Worm (Caenorhabditis elegans) whole organism, young adult: ENCODE measurements around the gene C47E12.13.
"Not testable (repeated sequence)": the region's sequence is repeated elsewhere in the genome, so short reads cannot be mapped to it uniquely, and the experiment has no call there.

ENCODE experiments used
- B0035.1 ChIP-seq: sonication (generic microtip); optimal IDR thresholded peaks from 2 replicates; lab custom pipeline; 2016; ENCODE audit warnings: missing genetic modification characterization, mild to moderate bottlenecking, missing compliant biosample characterization, missing genotype, missing genetic modification reagents
- B0261.1 ChIP-seq: sonication (generic microtip); optimal IDR thresholded peaks from 2 replicates; lab custom pipeline; 2016; ENCODE audit warnings: mild to moderate bottlenecking, missing genetic modification characterization, moderate library complexity, missing compliant biosample characterization
- F33H1.4 ChIP-seq: fragments of 200-800 bp; sonication (Bioruptor generic); IDR thresholded peaks from 2 replicates; pipeline ENCODE4 v1.3.6; 2022; ENCODE audit warnings: missing genetic modification reagents, missing genetic modification characterization, missing compliant biosample characterization
- F57A8.1 ChIP-seq: fragments of 200-800 bp; sonication (Bioruptor generic); optimal IDR thresholded peaks from 2 replicates; lab custom pipeline; 2018; ENCODE audit warnings: mild to moderate bottlenecking, missing genetic modification characterization, moderate library complexity, missing compliant biosample characterization
- F57C9.4 ChIP-seq: sonication (generic microtip); optimal IDR thresholded peaks from 2 replicates; lab custom pipeline; 2017; ENCODE audit warnings: mild to moderate bottlenecking, missing genetic modification characterization, missing compliant biosample characterization
- T26A5.8 ChIP-seq: sonication (generic microtip); optimal IDR thresholded peaks from 2 replicates; lab custom pipeline; 2016; ENCODE audit warnings: missing genetic modification characterization, missing compliant biosample characterization
- Y53G8AR.9 ChIP-seq: fragments of 200-800 bp; sonication (Bioruptor generic); conservative IDR thresholded peaks from 2 replicates; pipeline ENCODE4 v1.3.6; 2022; ENCODE audit warnings: missing genetic modification reagents, missing genetic modification characterization, missing compliant biosample characterization
- Y79H2A.3 ChIP-seq: fragments of 200-800 bp; sonication (Bioruptor generic); conservative IDR thresholded peaks from 2 replicates; pipeline ENCODE4 v1.3.6; 2022; ENCODE audit warnings: missing genetic modification reagents, missing genetic modification characterization, missing compliant biosample characterization
- ama-1 ChIP-seq, 3 experiments: fragments of 150-350 bp in 1 of 3; sonication (generic microtip) in 2 of 3; optimal IDR thresholded peaks; 2 replicates each; lab custom pipeline; 2014 to 2018; ENCODE audit warnings: missing biosample characterization in 2 of 3, missing genetic modification characterization in 2 of 3, missing genetic modification reagents in 2 of 3
- aptf-2 ChIP-seq: fragments of 200-800 bp; sonication (Bioruptor generic); conservative IDR thresholded peaks from 2 replicates; pipeline ENCODE4 v1.3.6; 2022; ENCODE audit warnings: missing genetic modification reagents, missing genetic modification characterization, missing compliant biosample characterization
- aptf-3 ChIP-seq: fragments of 200-800 bp; sonication (Bioruptor generic); IDR thresholded peaks from 2 replicates; pipeline ENCODE4 v1.3.6; 2022; ENCODE audit warnings: missing genetic modification characterization, missing compliant biosample characterization
- bed-1 ChIP-seq: fragments of 200-800 bp; sonication (Bioruptor generic); IDR thresholded peaks from 2 replicates; pipeline ENCODE4 v1.3.6; 2022; ENCODE audit warnings: missing genetic modification reagents, missing genetic modification characterization, missing compliant biosample characterization
- ceh-40 ChIP-seq: fragments of 200-800 bp; sonication (Bioruptor generic); IDR thresholded peaks from 2 replicates; pipeline ENCODE4 v1.3.6; 2022; ENCODE audit warnings: missing genetic modification characterization, missing compliant biosample characterization
- ceh-58 ChIP-seq: fragments of 200-800 bp; sonication (Bioruptor generic); IDR thresholded peaks from 2 replicates; pipeline ENCODE4 v1.3.6; 2022; ENCODE audit warnings: missing genetic modification characterization, missing compliant biosample characterization
- dpl-1 ChIP-seq: fragments of 150-350 bp; optimal IDR thresholded peaks from 2 replicates; lab custom pipeline; 2014; ENCODE audit warnings: missing biosample characterization, missing genetic modification reagents, missing genetic modification characterization
- efl-1 ChIP-seq: fragments of 150-350 bp; optimal IDR thresholded peaks from 2 replicates; lab custom pipeline; 2014; ENCODE audit warnings: missing biosample characterization, missing genetic modification reagents, missing genetic modification characterization
- gei-17 ChIP-seq: fragments of 200-800 bp; sonication (Bioruptor generic); optimal IDR thresholded peaks from 2 replicates; lab custom pipeline; 2018; ENCODE audit warnings: mild to moderate bottlenecking, missing genetic modification characterization, missing compliant biosample characterization
- hlh-12 ChIP-seq: sonication (generic microtip); optimal IDR thresholded peaks from 2 replicates; lab custom pipeline; 2016; ENCODE audit warnings: missing genetic modification characterization, missing compliant biosample characterization
- hmg-1.2 ChIP-seq: fragments of 200-800 bp; sonication (Bioruptor generic); IDR thresholded peaks from 2 replicates; pipeline ENCODE4 v1.3.6; 2022; ENCODE audit warnings: missing genetic modification reagents, missing genetic modification characterization, missing compliant biosample characterization
- hmg-20 ChIP-seq: fragments of 200-800 bp; sonication (Bioruptor generic); IDR thresholded peaks from 2 replicates; pipeline ENCODE4 v1.3.6; 2022; ENCODE audit warnings: missing genetic modification reagents, missing genetic modification characterization, missing compliant biosample characterization
- hsf-1 ChIP-seq: fragments of 200-800 bp; sonication (Bioruptor generic); IDR thresholded peaks from 2 replicates; pipeline ENCODE4 v1.3.6; 2022; ENCODE audit warnings: missing genetic modification reagents, missing genetic modification characterization, missing compliant biosample characterization
- lag-1 ChIP-seq: fragments of 200-800 bp; sonication (Bioruptor generic); IDR thresholded peaks from 2 replicates; pipeline ENCODE4 v1.3.6; 2022; ENCODE audit warnings: missing genetic modification reagents, missing genetic modification characterization, missing compliant biosample characterization
- let-526 ChIP-seq: fragments of 200-800 bp; sonication (Bioruptor generic); IDR thresholded peaks from 2 replicates; pipeline ENCODE4 v1.3.6; 2022; ENCODE audit warnings: missing genetic modification reagents, missing genetic modification characterization, missing compliant biosample characterization
- lin-26 ChIP-seq: fragments of 200-800 bp; sonication (Bioruptor generic); IDR thresholded peaks from 2 replicates; pipeline ENCODE4 v1.3.6; 2022; ENCODE audit warnings: missing genetic modification reagents, missing genetic modification characterization, missing compliant biosample characterization
- madf-6 ChIP-seq: fragments of 200-800 bp; sonication (Bioruptor generic); IDR thresholded peaks from 2 replicates; pipeline ENCODE4 v1.3.6; 2022; ENCODE audit warnings: missing genetic modification reagents, missing genetic modification characterization, missing compliant biosample characterization
- madf-8 ChIP-seq: fragments of 200-800 bp; sonication (Bioruptor generic); conservative IDR thresholded peaks from 2 replicates; pipeline ENCODE4 v1.3.6; 2022; ENCODE audit warnings: missing genetic modification reagents, missing genetic modification characterization, missing compliant biosample characterization
- mcd-1 ChIP-seq: fragments of 200-800 bp; sonication (Bioruptor generic); IDR thresholded peaks from 2 replicates; pipeline ENCODE4 v1.3.6; 2022; ENCODE audit warnings: missing genetic modification reagents, missing genetic modification characterization, missing compliant biosample characterization
- mel-28 ChIP-seq: sonication (generic microtip); optimal IDR thresholded peaks from 2 replicates; lab custom pipeline; 2016; ENCODE audit warnings: borderline replicate concordance, mild to moderate bottlenecking, missing genetic modification characterization, missing compliant biosample characterization
- mxl-1 ChIP-seq: sonication (generic microtip); optimal IDR thresholded peaks from 2 replicates; lab custom pipeline; 2016; ENCODE audit warnings: missing genetic modification characterization, missing compliant biosample characterization
- nfya-2 ChIP-seq: fragments of 200-800 bp; sonication (Bioruptor generic); IDR thresholded peaks from 2 replicates; pipeline ENCODE4 v1.3.6; 2022; ENCODE audit warnings: missing genetic modification reagents, missing genetic modification characterization, missing compliant biosample characterization
- pbrm-1 ChIP-seq: fragments of 200-800 bp; sonication (Bioruptor generic); IDR thresholded peaks from 2 replicates; pipeline ENCODE4 v1.3.6; 2022; ENCODE audit warnings: missing genetic modification reagents, missing genetic modification characterization, missing compliant biosample characterization
- rec-8 ChIP-seq, 2 experiments: sonication (generic microtip); optimal IDR thresholded peaks; 2 replicates each; lab custom pipeline; 2016; ENCODE audit warnings: mild to moderate bottlenecking in 2 of 2, missing genetic modification characterization in 2 of 2, missing genetic modification reagents in 2 of 2, missing genotype in 2 of 2, missing biosample characterization in 1 of 2, missing compliant biosample characterization in 1 of 2, moderate library complexity in 1 of 2
- sea-2 ChIP-seq: fragments of 200-800 bp; sonication (Bioruptor generic); IDR thresholded peaks from 2 replicates; pipeline ENCODE4 v1.3.6; 2022; ENCODE audit warnings: missing genetic modification characterization, missing compliant biosample characterization
- snpc-1.1 ChIP-seq: sonication (generic microtip); optimal IDR thresholded peaks from 2 replicates; lab custom pipeline; 2017; ENCODE audit warnings: missing genetic modification characterization, mild to moderate bottlenecking, missing compliant biosample characterization, antibody characterized with exemption, moderate library complexity, missing genotype, missing genetic modification reagents; ENCODE audit not compliant: insufficient read depth
- snpc-4 ChIP-seq, 5 experiments: fragments of 150-350 bp in 1 of 5; sonication (generic microtip) in 4 of 5; optimal IDR thresholded peaks; 2 replicates each; lab custom pipeline; 2014 to 2018; ENCODE audit warnings: missing genetic modification characterization in 5 of 5, missing biosample characterization in 3 of 5, antibody characterized with exemption in 2 of 5, mild to moderate bottlenecking in 2 of 5, missing compliant biosample characterization in 2 of 5, missing genotype in 2 of 5, moderate library complexity in 2 of 5, missing genetic modification reagents in 1 of 5
- sptf-2 ChIP-seq: fragments of 200-800 bp; sonication (Bioruptor generic); optimal IDR thresholded peaks from 2 replicates; lab custom pipeline; 2018; ENCODE audit warnings: mild to moderate bottlenecking, missing genetic modification characterization, missing compliant biosample characterization
- zfh-2 ChIP-seq: fragments of 200-800 bp; sonication (Bioruptor generic); conservative IDR thresholded peaks from 2 replicates; pipeline ENCODE4 v1.3.6; 2022; ENCODE audit warnings: missing genetic modification reagents, missing genetic modification characterization, missing compliant biosample characterization
- zim-3 ChIP-seq: sonication (generic microtip); optimal IDR thresholded peaks from 2 replicates; lab custom pipeline; 2017; ENCODE audit warnings: mild to moderate bottlenecking, missing genetic modification characterization, moderate library complexity, missing compliant biosample characterization
- ztf-22 ChIP-seq: fragments of 200-800 bp; sonication (Bioruptor generic); optimal IDR thresholded peaks from 2 replicates; lab custom pipeline; 2018; ENCODE audit warnings: mild to moderate bottlenecking, missing genetic modification characterization, moderate library complexity, missing compliant biosample characterization
- ztf-26 ChIP-seq: sonication (generic microtip); optimal IDR thresholded peaks from 2 replicates; lab custom pipeline; 2017; ENCODE audit warnings: missing genetic modification characterization, missing compliant biosample characterization

Gene C47E12.13

DNA sequence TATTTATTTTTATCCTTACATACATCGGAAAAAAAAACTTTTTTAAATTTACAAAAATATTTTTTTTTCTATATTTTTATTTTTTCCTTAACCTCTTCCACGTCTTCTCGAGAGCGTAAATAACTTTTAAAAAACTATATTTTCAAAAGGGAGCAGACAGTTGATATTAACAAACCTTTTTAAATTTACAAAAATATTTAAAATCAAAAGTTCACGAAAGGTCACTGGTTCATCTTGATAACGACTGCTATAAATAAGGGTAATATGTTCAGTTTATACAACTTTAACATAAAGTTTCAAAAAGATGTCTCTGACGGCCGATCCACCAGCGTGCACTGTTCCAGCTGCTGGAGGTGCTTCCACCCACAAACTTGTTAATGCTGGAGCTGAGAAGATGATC is 22.1 kb upstream of the C47E12.13 start, which contains the start of the genes F44D12.16 and msd-2:
F44D12.16 (plus strand) TSS at position 301 of the 400 bp plus-strand sequence.
msd-2 (plus strand) TSS at position 305 of the 400 bp plus-strand sequence.
- TF ChIP-seq F33H1.4 (GFP tag; lab: Robert Waterston, UW); aptf-3 (GFP tag; lab: Robert Waterston, UW); sea-2: not testable (repeated sequence)
- TF ChIP-seq, all 124 proteins: peak for 0; not testable (repeated sequence) for 124

- TF ChIP-seq ama-1 (optimal IDR thresholded peaks at IDR 0.05; lab: Kevin White, UChicago) (no peak), ama-1 (GFP tag; optimal IDR thresholded peaks at IDR 0.05; lab: Kevin White, UChicago) (no peak), gei-17 (GFP tag; lab: Kevin White, UChicago) (no peak), F33H1.4 (GFP tag; lab: Robert Waterston, UW) (no peak), T26A5.8 (no peak), Y53G8AR.9 (GFP tag; lab: Robert Waterston, UW) (no peak), lag-1 (GFP tag; lab: Robert Waterston, UW) (no peak), let-526 (GFP tag; lab: Robert Waterston, UW) (no peak), zim-3 (tag; lab: Kevin White, UChicago) (no peak), ztf-22 (GFP tag; lab: Kevin White, UChicago) (no peak), F57A8.1 (no peak), rec-8 (tag; optimal IDR thresholded peaks at IDR 0.05; lab: Kevin White, UChicago) (no peak), hlh-12 (tag; lab: Kevin White, UChicago) (no peak)
Measured at ce11 chrIV:10027566-10027965, 20.9 kb upstream of the C47E12.13 start, which contains the start of gene gipc-2. Gene gipc-2 (minus strand): TSS chrIV:10027666.

ce11 chrIV:10026129-10026528 is 19.4 kb upstream of the C47E12.13 start:
- TF ChIP-seq hmg-20 (GFP tag; lab: Robert Waterston, UW) (no peak), snpc-4 (GFP tag; optimal IDR thresholded peaks at IDR 0.05; lab: Kevin White, UChicago) (no peak), snpc-4 (tag; optimal IDR thresholded peaks at IDR 0.05; lab: Kevin White, UChicago) (peak in 2 of 4 experiments; percentile 62 to 85), ceh-58 (GFP tag; lab: Robert Waterston, UW) (no peak), ceh-40 (GFP tag; lab: Robert Waterston, UW) (no peak), aptf-2 (GFP tag; lab: Robert Waterston, UW) (no peak), nfya-2 (GFP tag; lab: Robert Waterston, UW) (no peak), hmg-1.2 (GFP tag; lab: Robert Waterston, UW) (peak; percentile 51), hsf-1 (GFP tag; lab: Robert Waterston, UW) (no peak), F57A8.1 (no peak), snpc-1.1 (tag; lab: Kevin White, UChicago) (peak; percentile 71), madf-8 (no peak), pbrm-1 (GFP tag; lab: Robert Waterston, UW) (peak; percentile 54), sptf-2 (no peak)

DNA sequence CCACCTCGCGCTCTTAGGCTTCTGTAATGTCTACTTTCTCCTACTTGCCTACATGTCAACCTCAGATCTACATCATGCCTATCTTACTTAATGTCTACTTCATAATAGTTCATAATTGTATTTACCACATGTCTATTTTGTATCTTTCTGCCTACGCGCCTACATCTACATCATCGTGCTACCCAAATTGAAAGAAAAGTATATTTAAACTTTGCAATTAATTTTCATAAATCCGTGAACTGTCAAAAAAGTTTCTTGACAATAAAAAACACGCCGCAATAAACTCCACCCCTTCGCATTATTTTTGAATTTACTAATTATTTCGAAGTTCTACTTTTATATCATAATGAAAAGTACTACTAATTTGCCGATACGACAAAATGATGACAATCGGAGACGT is 16.3 kb upstream of the C47E12.13 start, which contains the start of gene F44D12.8:
F44D12.8 (plus strand) TSS at position 301 of the 400 bp plus-strand sequence.
- TF ChIP-seq ztf-26 (tag; lab: Kevin White, UChicago) (no peak), Y79H2A.3 (GFP tag; lab: Robert Waterston, UW) (no peak), efl-1 (GFP tag; lab: Kevin White, UChicago) (no peak), zfh-2 (no peak), let-526 (GFP tag; lab: Robert Waterston, UW) (no peak), mxl-1 (tag; lab: Kevin White, UChicago) (no peak), mel-28 (tag; lab: Kevin White, UChicago) (no peak), bed-1 (GFP tag; lab: Robert Waterston, UW) (no peak), B0261.1 (tag; lab: Kevin White, UChicago) (no peak), F57C9.4 (tag; lab: Kevin White, UChicago) (no peak), dpl-1 (GFP tag; lab: Kevin White, UChicago) (no peak), ceh-58 (GFP tag; lab: Robert Waterston, UW) (no peak), lin-26 (GFP tag; lab: Robert Waterston, UW) (no peak), mcd-1 (no peak), madf-6 (no peak), B0035.1 (no peak)
- TF ChIP-seq, all 124 proteins: peak for 0
